Fruit fly (Drosophila melanogaster): Measurements from ENCODE around the gene CG11584.

The CG11584 gene

DNA sequence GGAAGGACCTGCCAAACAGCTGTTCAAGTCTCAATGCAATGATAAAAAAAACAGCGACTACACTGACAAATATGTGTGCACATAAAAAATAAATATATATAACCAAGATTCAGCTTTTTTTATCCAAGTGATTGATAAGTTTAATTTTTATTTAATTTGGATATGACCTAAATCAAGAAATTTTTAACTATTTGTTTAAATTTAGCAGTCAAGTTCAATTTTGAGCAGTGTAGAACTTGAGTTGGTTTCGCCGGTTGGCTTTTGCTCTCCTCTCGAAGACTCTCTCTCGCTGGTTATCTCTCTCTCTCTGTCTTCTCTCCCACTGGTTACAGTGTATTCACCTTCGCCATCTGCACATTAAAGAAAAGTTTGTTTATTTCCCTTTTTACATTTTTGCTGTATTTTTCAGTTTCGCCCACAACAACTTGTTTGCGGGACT is 37.2 kb downstream of the CG11584 start (continued):
- TF ChIP-seq CG17328 (GFP tag; IDR thresholded peaks at IDR 0.05) (peak; percentile 91), Med (GFP tag) (peak; percentile 94), cg (GFP tag; optimal IDR thresholded peaks at IDR 0.05) (no peak), Lim3 (GFP tag; IDR thresholded peaks at IDR 0.05) (no peak), twi (tag; optimal IDR thresholded peaks at IDR 0.05) (peak; percentile 74), Xbp1 (GFP tag; optimal IDR thresholded peaks at IDR 0.05) (peak; percentile 88), pan (optimal IDR thresholded peaks at IDR 0.05) (no peak), pan (GFP tag; optimal IDR thresholded peaks at IDR 0.05 in 1 of 2, IDR thresholded peaks at IDR 0.05 in 1 of 2) (peak in 1 of 2 experiments; percentile 93), bigmax (GFP tag; optimal IDR thresholded peaks at IDR 0.05) (no peak), hb (GFP tag; IDR thresholded peaks at IDR 0.05; ENCODE audit: partially characterized antibody) (no peak), crc (GFP tag; optimal IDR thresholded peaks at IDR 0.05) (peak; percentile 69), sug (tag; optimal IDR thresholded peaks at IDR 0.05) (peak; percentile 55), CG13123 (GFP tag; optimal IDR thresholded peaks at IDR 0.05) (peak; percentile 64), CkIIα-i1 (GFP tag; IDR thresholded peaks at IDR 0.05) (no peak), shn (GFP tag; optimal IDR thresholded peaks at IDR 0.05) (no peak), CG11085 (GFP tag; IDR thresholded peaks at IDR 0.05) (peak; percentile 81), CG11560 (tag; IDR thresholded peaks at IDR 0.05) (peak; percentile 60; the same call in 2 of the 3 replicates), CTCF (GFP tag; optimal IDR thresholded peaks at IDR 0.05) (peak; percentile 39), stwl (tag; optimal IDR thresholded peaks at IDR 0.05) (peak; percentile 6), Dbx (GFP tag; IDR thresholded peaks at IDR 0.05) (peak; percentile 87), CG11696 (GFP tag; IDR thresholded peaks at IDR 0.05) (peak; percentile 65), lov (optimal IDR thresholded peaks at IDR 0.05) (no peak), lov (GFP tag; IDR thresholded peaks at IDR 0.05) (0 out of 3 replicates have a peak, but pooled peaks have one; percentile 59), Tbp (GFP tag; optimal IDR thresholded peaks at IDR 0.05) (no peak), Six4 (GFP tag; optimal IDR thresholded peaks at IDR 0.05) (peak; percentile 82), CG32767 (GFP tag; IDR thresholded peaks at IDR 0.05) (peak; percentile 88), CG31224 (GFP tag; IDR thresholded peaks at IDR 0.05) (peak; percentile 81), Meics (GFP tag; optimal IDR thresholded peaks at IDR 0.05) (peak; percentile 87), Abd-B (GFP tag; optimal IDR thresholded peaks at IDR 0.05) (peak; percentile 82), chinmo (GFP tag; IDR thresholded peaks at IDR 0.05; ENCODE audit: partially characterized antibody) (0 out of 4 replicates have a peak, but pooled peaks have one; percentile 13), CG7745 (tag; optimal IDR thresholded peaks at IDR 0.05) (no peak), crol (GFP tag; IDR thresholded peaks at IDR 0.05) (peak; percentile 35; the same call in 1 of the 2 replicates), CG9876 (GFP tag; optimal IDR thresholded peaks at IDR 0.05) (peak; percentile 36), CG31441 (GFP tag; IDR thresholded peaks at IDR 0.05) (peak; percentile 96), croc (GFP tag; conservative IDR thresholded peaks at IDR 0.05) (peak; percentile 66), aop (GFP tag; IDR thresholded peaks at IDR 0.05) (no peak), BEAF-32 (GFP tag; optimal IDR thresholded peaks at IDR 0.05) (no peak), CG13424 (tag; optimal IDR thresholded peaks at IDR 0.05) (peak; percentile 88), CG8944 (GFP tag; optimal IDR thresholded peaks at IDR 0.05) (peak; percentile 58), Antp (GFP tag; optimal IDR thresholded peaks at IDR 0.05) (peak; percentile 29), CG15479 (GFP tag; optimal IDR thresholded peaks at IDR 0.05) (no peak), ind (GFP tag; optimal IDR thresholded peaks at IDR 0.05) (peak; percentile 82), CG2678 (tag; optimal IDR thresholded peaks at IDR 0.05) (peak; percentile 92), fd64A (GFP tag; optimal IDR thresholded peaks at IDR 0.05) (no peak), Dll (GFP tag; IDR thresholded peaks at IDR 0.05; ENCODE audit: partially characterized antibody) (no peak), CG18476 (GFP tag; optimal IDR thresholded peaks at IDR 0.05) (peak; percentile 79), CG15514 (GFP tag; optimal IDR thresholded peaks at IDR 0.05) (peak; percentile 75), ab (GFP tag; optimal IDR thresholded peaks at IDR 0.05) (peak; percentile 10), CG1024 (GFP tag; IDR thresholded peaks at IDR 0.05) (peak; percentile 72), slp2 (GFP tag; optimal IDR thresholded peaks at IDR 0.05) (peak; percentile 65), Dad (GFP tag; optimal IDR thresholded peaks at IDR 0.05) (peak; percentile 52), CG16815 (GFP tag; optimal IDR thresholded peaks at IDR 0.05) (peak; percentile 72)
